Worm (Caenorhabditis elegans) whole organism, L4 larva: ENCODE measurements around the gene perm-3.

Source experiments
- F10B5.3 ChIP-seq: sonication (generic microtip); optimal IDR thresholded peaks from 2 replicates; lab custom pipeline; 2016; ENCODE audit warnings: mild to moderate bottlenecking, missing genetic modification characterization, missing compliant biosample characterization
- F26F4.8 ChIP-seq: fragments of 200-800 bp; sonication (Bioruptor generic); conservative IDR thresholded peaks from 2 replicates; pipeline ENCODE4 v1.3.6; 2022; ENCODE audit warnings: missing genetic modification characterization, missing compliant biosample characterization
- F37D6.2 ChIP-seq: sonication (generic microtip); optimal IDR thresholded peaks from 2 replicates; lab custom pipeline; 2016; ENCODE audit warnings: mild to moderate bottlenecking, missing genetic modification characterization, missing compliant biosample characterization
- T20F7.1 ChIP-seq: fragments of 200-800 bp; sonication (Bioruptor generic); optimal IDR thresholded peaks from 2 replicates; lab custom pipeline; 2018; ENCODE audit warnings: mild to moderate bottlenecking, missing genetic modification characterization, missing compliant biosample characterization
- Y5F2A.4 ChIP-seq: fragments of 200-800 bp; sonication (Bioruptor generic); optimal IDR thresholded peaks from 2 replicates; lab custom pipeline; 2018; ENCODE audit warnings: mild to moderate bottlenecking, missing genetic modification characterization, missing compliant biosample characterization
- Y75B8A.6 ChIP-seq: fragments of 200-800 bp; sonication (Bioruptor generic); IDR thresholded peaks from 2 replicates; pipeline ENCODE4 v1.3.6; 2022; ENCODE audit warnings: missing genetic modification reagents, missing genetic modification characterization, missing compliant biosample characterization
- aha-1 ChIP-seq: fragments of 150-350 bp; peaks from one replicate; lab custom pipeline; 2014; ENCODE audit warnings: missing biosample characterization, missing genetic modification characterization
- attf-4 ChIP-seq: sonication (generic microtip); optimal IDR thresholded peaks from 3 replicates; lab custom pipeline; 2017; ENCODE audit warnings: missing biosample characterization, missing genetic modification characterization
- ceh-28 ChIP-seq: fragments of 150-350 bp; optimal IDR thresholded peaks from 2 replicates; lab custom pipeline; 2014; ENCODE audit warnings: missing biosample characterization, missing genetic modification reagents, missing genetic modification characterization
- daf-16 ChIP-seq, 3 experiments: sonication (generic microtip); optimal IDR thresholded peaks; 2 replicates each; lab custom pipeline; 2016 to 2017; ENCODE audit warnings: missing genetic modification characterization in 3 of 3, missing genetic modification reagents in 3 of 3, mild to moderate bottlenecking in 2 of 3, missing compliant biosample characterization in 2 of 3, missing biosample characterization in 1 of 3, moderate library complexity in 1 of 3
- dpl-1 ChIP-seq: fragments of 150-350 bp; optimal IDR thresholded peaks from 2 replicates; lab custom pipeline; 2014; ENCODE audit warnings: missing biosample characterization, missing genetic modification reagents, missing genetic modification characterization
- duxl-1 ChIP-seq: sonication (generic microtip); optimal IDR thresholded peaks from 2 replicates; lab custom pipeline; 2016; ENCODE audit warnings: mild to moderate bottlenecking, missing genetic modification characterization, moderate library complexity, missing compliant biosample characterization; ENCODE audit not compliant: poor library complexity
- dve-1 ChIP-seq: sonication (generic microtip); optimal IDR thresholded peaks from 2 replicates; lab custom pipeline; 2017; ENCODE audit warnings: antibody characterized with exemption, mild to moderate bottlenecking, missing genetic modification characterization, missing compliant biosample characterization; ENCODE audit not compliant: insufficient read depth
- hlh-11 ChIP-seq: fragments of 200-800 bp; sonication (Bioruptor generic); optimal IDR thresholded peaks from 2 replicates; lab custom pipeline; 2018; ENCODE audit warnings: mild to moderate bottlenecking, missing genetic modification characterization, missing compliant biosample characterization
- hlh-30 ChIP-seq: sonication (generic microtip); optimal IDR thresholded peaks from 2 replicates; lab custom pipeline; 2017; ENCODE audit warnings: antibody characterized with exemption, mild to moderate bottlenecking, missing genetic modification characterization, missing compliant biosample characterization; ENCODE audit not compliant: insufficient read depth
- hmg-1.1 ChIP-seq: fragments of 200-800 bp; sonication (Bioruptor generic); IDR thresholded peaks from 2 replicates; pipeline ENCODE4 v1.3.6; 2022; ENCODE audit warnings: missing genetic modification reagents, missing genetic modification characterization, missing compliant biosample characterization
- lim-7 ChIP-seq: fragments of 200-800 bp; sonication (Bioruptor generic); IDR thresholded peaks from 2 replicates; pipeline ENCODE4 v1.3.6; 2022; ENCODE audit warnings: missing genetic modification characterization, missing compliant biosample characterization
- lin-13 ChIP-seq: fragments of 150-350 bp; optimal IDR thresholded peaks from 2 replicates; lab custom pipeline; 2014; ENCODE audit warnings: missing biosample characterization, missing genetic modification reagents, missing genetic modification characterization
- lin-38 ChIP-seq: fragments of 200-800 bp; sonication (Bioruptor generic); IDR thresholded peaks from 2 replicates; pipeline ENCODE4 v1.3.6; 2022; ENCODE audit warnings: missing genetic modification reagents, missing genetic modification characterization, missing compliant biosample characterization
- lsy-2 ChIP-seq, 2 experiments: fragments of 150-350 bp in 1 of 2; sonication (generic microtip) in 1 of 2; optimal IDR thresholded peaks; 2 replicates each; lab custom pipeline; 2014 to 2017; ENCODE audit warnings: missing biosample characterization in 2 of 2, missing genetic modification characterization in 2 of 2
- madf-9 ChIP-seq: fragments of 200-800 bp; sonication (Bioruptor generic); conservative IDR thresholded peaks from 2 replicates; pipeline ENCODE4 v1.3.6; 2022; ENCODE audit warnings: missing genetic modification reagents, missing genetic modification characterization, missing compliant biosample characterization
- mdt-29 ChIP-seq: fragments of 200-800 bp; sonication (Bioruptor generic); IDR thresholded peaks from 2 replicates; pipeline ENCODE4 v1.3.6; 2022; ENCODE audit warnings: missing genetic modification reagents, missing genetic modification characterization, missing compliant biosample characterization
- mep-1 ChIP-seq: fragments of 150-350 bp; sonication (generic microtip); optimal IDR thresholded peaks from 3 replicates; lab custom pipeline; 2014; ENCODE audit warnings: missing biosample characterization, missing genetic modification characterization
- mes-2 ChIP-seq: sonication (generic microtip); optimal IDR thresholded peaks from 2 replicates; lab custom pipeline; 2016; ENCODE audit warnings: missing genotype, mild to moderate bottlenecking, missing genetic modification characterization, missing compliant biosample characterization; ENCODE audit not compliant: poor library complexity, severe bottlenecking
- nhr-102 ChIP-seq: sonication (generic microtip); optimal IDR thresholded peaks from 2 replicates; lab custom pipeline; 2016; ENCODE audit warnings: mild to moderate bottlenecking, missing genetic modification characterization, moderate library complexity, missing compliant biosample characterization
- nhr-11 ChIP-seq: fragments of 150-350 bp; optimal IDR thresholded peaks from 2 replicates; lab custom pipeline; 2014; ENCODE audit warnings: missing biosample characterization, missing genetic modification characterization
- nhr-111 ChIP-seq: fragments of 200-800 bp; sonication (Bioruptor generic); optimal IDR thresholded peaks from 2 replicates; lab custom pipeline; 2018; ENCODE audit warnings: mild to moderate bottlenecking, missing genetic modification characterization, missing compliant biosample characterization
- nhr-237 ChIP-seq: sonication (generic microtip); optimal IDR thresholded peaks from 2 replicates; lab custom pipeline; 2017; ENCODE audit warnings: missing biosample characterization, missing genetic modification characterization
- nhr-28 ChIP-seq: fragments of 150-350 bp; optimal IDR thresholded peaks from 2 replicates; lab custom pipeline; 2014; ENCODE audit warnings: missing biosample characterization, missing genetic modification characterization
- nhr-48 ChIP-seq: sonication (generic microtip); optimal IDR thresholded peaks from 2 replicates; lab custom pipeline; 2016; ENCODE audit warnings: mild to moderate bottlenecking, missing genetic modification characterization, missing compliant biosample characterization
- nhr-6 ChIP-seq: fragments of 150-350 bp; optimal IDR thresholded peaks from 2 replicates; lab custom pipeline; 2014; ENCODE audit warnings: missing biosample characterization, missing genetic modification characterization
- nhr-77 ChIP-seq: fragments of 150-350 bp; optimal IDR thresholded peaks from 2 replicates; lab custom pipeline; 2014; ENCODE audit warnings: missing biosample characterization, missing genetic modification characterization
- pha-4 ChIP-seq, 2 experiments: fragments of 150-350 bp in 1 of 2; fragments of 200-800 bp in 1 of 2; sonication (Bioruptor generic) in 1 of 2; IDR thresholded peaks in 1 of 2; optimal IDR thresholded peaks in 1 of 2; 2 replicates each; pipeline versions ENCODE4 v1.3.6 to Lab custom; 2014 to 2022; ENCODE audit warnings: missing genetic modification characterization in 2 of 2, missing genetic modification reagents in 2 of 2, missing biosample characterization in 1 of 2, missing compliant biosample characterization in 1 of 2
- php-3 ChIP-seq: fragments of 200-800 bp; sonication (Bioruptor generic); IDR thresholded peaks from 2 replicates; pipeline ENCODE4 v1.3.6; 2022; ENCODE audit warnings: missing genetic modification reagents, missing genetic modification characterization, missing compliant biosample characterization
- rbr-2 ChIP-seq: sonication (generic microtip); optimal IDR thresholded peaks from 2 replicates; lab custom pipeline; 2016; ENCODE audit warnings: missing genotype, missing genetic modification characterization, missing compliant biosample characterization
- sdz-12 ChIP-seq: fragments of 200-800 bp; sonication (Bioruptor generic); optimal IDR thresholded peaks from 2 replicates; lab custom pipeline; 2018; ENCODE audit warnings: mild to moderate bottlenecking, missing genetic modification characterization, missing compliant biosample characterization
- snpc-1.2 ChIP-seq: fragments of 200-800 bp; sonication (Bioruptor generic); IDR thresholded peaks from 2 replicates; pipeline ENCODE4 v1.3.6; 2022; ENCODE audit warnings: missing genetic modification reagents, missing genetic modification characterization, missing compliant biosample characterization
- spr-1 ChIP-seq: sonication (generic microtip); optimal IDR thresholded peaks from 2 replicates; lab custom pipeline; 2016; ENCODE audit warnings: mild to moderate bottlenecking, missing genetic modification characterization, missing compliant biosample characterization
- tag-97 ChIP-seq: fragments of 200-800 bp; sonication (Bioruptor generic); IDR thresholded peaks from 2 replicates; pipeline ENCODE4 v1.3.6; 2022; ENCODE audit warnings: missing genetic modification characterization, missing compliant biosample characterization
- unc-62 ChIP-seq, 3 experiments: fragments of 150-350 bp in 1 of 3; sonication (generic microtip); optimal IDR thresholded peaks in 2 of 3; peaks in 1 of 3; 1 replicate in 1 of 3; 2 replicates in 2 of 3; lab custom pipeline; 2014 to 2017; ENCODE audit warnings: missing biosample characterization in 3 of 3, missing genetic modification characterization in 3 of 3, missing genetic modification reagents in 3 of 3, missing genotype in 1 of 3
- zag-1 ChIP-seq: fragments of 150-350 bp; optimal IDR thresholded peaks from 2 replicates; lab custom pipeline; 2014; ENCODE audit warnings: missing biosample characterization, missing genetic modification characterization
- zfp-3 ChIP-seq: fragments of 200-800 bp; sonication (Bioruptor generic); conservative IDR thresholded peaks from 2 replicates; pipeline ENCODE4 v1.3.6; 2022; ENCODE audit warnings: missing genetic modification reagents, missing genetic modification characterization, missing compliant biosample characterization
- ztf-7 ChIP-seq: fragments of 150-350 bp; optimal IDR thresholded peaks from 2 replicates; lab custom pipeline; 2014; ENCODE audit warnings: missing biosample characterization, missing genetic modification characterization

The perm-3 gene

ce11 chrIV:5394687-5395086 lies at the start of gene perm-3, which contains the start of gene swsn-6:
Gene perm-3 (minus strand): TSS chrIV:5394804.
Gene swsn-6 (plus strand): TSS chrIV:5395033.
- TF ChIP-seq pha-4 (GFP tag; IDR thresholded peaks at IDR 0.05; lab: Robert Waterston, UW) (peak; percentile 50; the same call in 1 of the 2 replicates), pha-4 (tag; optimal IDR thresholded peaks at IDR 0.05; lab: Kevin White, UChicago) (peak; percentile 50), hlh-30 (tag; lab: Kevin White, UChicago) (peak; percentile 67), Y5F2A.4 (GFP tag; lab: Kevin White, UChicago) (no peak), nhr-102 (peak; percentile 76), F37D6.2 (tag; lab: Kevin White, UChicago) (peak; percentile 70), mes-2 (peak; percentile 90), nhr-28 (tag; lab: Kevin White, UChicago) (peak; percentile 28), mep-1 (tag; lab: Kevin White, UChicago) (peak; percentile 78), spr-1 (tag; lab: Kevin White, UChicago) (peak; percentile 35), zag-1 (no peak), hlh-11 (tag; lab: Kevin White, UChicago) (peak; percentile 63), daf-16 (GFP tag; optimal IDR thresholded peaks at IDR 0.05; lab: Kevin White, UChicago) (peak in 1 of 2 experiments; percentile 27), daf-16 (tag; optimal IDR thresholded peaks at IDR 0.05; lab: Kevin White, UChicago) (peak; percentile 44), nhr-77 (tag; lab: Kevin White, UChicago) (peak; percentile 42), hmg-1.1 (GFP tag; lab: Robert Waterston, UW) (peak; percentile 68), dve-1 (peak; percentile 62), duxl-1 (peak; percentile 52), php-3 (GFP tag; lab: Robert Waterston, UW) (0 out of 2 replicates have a peak, but pooled peaks have one; percentile 45), aha-1 (tag; lab: Kevin White, UChicago) (peak; percentile 32), lim-7 (GFP tag; lab: Robert Waterston, UW) (no peak), lin-13 (GFP tag; lab: Kevin White, UChicago) (peak; percentile 63), nhr-11 (peak; percentile 19), F26F4.8 (GFP tag; lab: Robert Waterston, UW) (no peak), T20F7.1 (peak; percentile 41), dpl-1 (GFP tag; lab: Kevin White, UChicago) (peak; percentile 86), ceh-28 (peak; percentile 44), F10B5.3 (tag; lab: Kevin White, UChicago) (peak; percentile 47), ztf-7 (tag; lab: Kevin White, UChicago) (peak; percentile 64), nhr-111 (no peak), nhr-237 (tag; lab: Kevin White, UChicago) (no peak), mdt-29 (GFP tag; lab: Robert Waterston, UW) (no peak), tag-97 (GFP tag; lab: Robert Waterston, UW) (no peak), sdz-12 (GFP tag; lab: Kevin White, UChicago) (no peak), madf-9 (GFP tag; lab: Robert Waterston, UW) (0 out of 2 replicates have a peak, but pooled peaks have one; percentile 36), nhr-6 (peak; percentile 37), rbr-2 (tag; lab: Kevin White, UChicago) (peak; percentile 78), nhr-48 (peak; percentile 25), snpc-1.2 (GFP tag; lab: Robert Waterston, UW) (peak; percentile 82), zfp-3 (GFP tag; lab: Robert Waterston, UW) (0 out of 2 replicates have a peak, but pooled peaks have one; percentile 54), lsy-2 (tag; optimal IDR thresholded peaks at IDR 0.05; lab: Kevin White, UChicago) (peak; percentile 24 to 89), lin-38 (GFP tag; lab: Robert Waterston, UW) (peak; percentile 84), Y75B8A.6 (GFP tag; lab: Robert Waterston, UW) (no peak), unc-62 (GFP tag; optimal IDR thresholded peaks at IDR 0.05 in 1 of 2; lab: Kevin White, UChicago) (no peak), unc-62 (tag; optimal IDR thresholded peaks at IDR 0.05; lab: Kevin White, UChicago) (no peak), attf-4 (tag; lab: Kevin White, UChicago) (no peak)
- TF ChIP-seq, all 104 proteins: peak for 31
